Fruit fly (Drosophila melanogaster) whole organism, wandering third instar larva: ENCODE measurements around the gene hwt.

ENCODE experiments used
- CG9705 ChIP-seq: fragments of 200-800 bp; sonication (Bioruptor generic); optimal IDR thresholded peaks from 2 replicates; lab custom pipeline; 2018; ENCODE audit warnings: missing biosample characterization, mild to moderate bottlenecking, missing genetic modification characterization
- Hr78 ChIP-seq: fragments of >200 bp; optimal IDR thresholded peaks from 2 replicates; lab custom pipeline; 2017; ENCODE audit warnings: missing biosample characterization, missing genetic modification characterization
- OdsH ChIP-seq: fragments of 200-800 bp; sonication (Bioruptor generic); optimal IDR thresholded peaks from 2 replicates; lab custom pipeline; 2016; ENCODE audit warnings: missing biosample characterization, mild to moderate bottlenecking, missing genetic modification characterization
- foxo ChIP-seq, 2 experiments: fragments of 200-800 bp; sonication (Bioruptor generic); optimal IDR thresholded peaks; 2 replicates in 1 of 2; 3 replicates in 1 of 2; lab custom pipeline; 2016 to 2017; ENCODE audit warnings: missing biosample characterization in 2 of 2, missing genetic modification characterization in 2 of 2
- lola ChIP-seq: fragments of >200 bp; optimal IDR thresholded peaks from 2 replicates; lab custom pipeline; 2017; ENCODE audit warnings: missing biosample characterization, missing genetic modification characterization
- pan ChIP-seq: fragments of >200 bp; optimal IDR thresholded peaks from 2 replicates; lab custom pipeline; 2017
- psq ChIP-seq: fragments of 200-800 bp; sonication (Bioruptor generic); optimal IDR thresholded peaks from 3 replicates; lab custom pipeline; 2017; ENCODE audit warnings: missing biosample characterization, mild to moderate bottlenecking, missing genetic modification characterization, moderate library complexity
- usp ChIP-seq: fragments of >200 bp; optimal IDR thresholded peaks from 2 replicates; lab custom pipeline; 2017; ENCODE audit warnings: missing biosample characterization, missing genetic modification characterization
- woc ChIP-seq: sonication (Bioruptor generic); optimal IDR thresholded peaks from 2 replicates; lab custom pipeline; 2016; ENCODE audit warnings: missing biosample characterization, mild to moderate bottlenecking, missing genetic modification characterization

- TF ChIP-seq usp (GFP tag; lab: Kevin White, UChicago) (no peak), lola (GFP tag; lab: Kevin White, UChicago) (no peak), foxo (GFP tag; optimal IDR thresholded peaks at IDR 0.05; lab: Kevin White, UChicago) (no peak), OdsH (GFP tag; lab: Kevin White, UChicago) (no peak), psq (GFP tag; lab: Kevin White, UChicago) (no peak), Hr78 (GFP tag; lab: Kevin White, UChicago) (no peak), woc (no peak), CG9705 (GFP tag; lab: Kevin White, UChicago) (no peak), pan (lab: Kevin White, UChicago) (no peak)
These were observed 22.1 kb downstream of the hwt start for dm6 chrX:12546119-12546518.
